Fruit fly (Drosophila melanogaster): ENCODE measurements around the gene Ssb-c31a.

Ssb-c31a gene

dm6 chr2L:8211070-8211469, at the start of gene Ssb-c31a (continued):
- TF ChIP-seq Dbx (GFP tag; IDR thresholded peaks at IDR 0.05) (peak; percentile 63), CG6254 (GFP tag; optimal IDR thresholded peaks at IDR 0.05) (no peak), pho (GFP tag; optimal IDR thresholded peaks at IDR 0.05) (peak; percentile 62), Hr39 (optimal IDR thresholded peaks at IDR 0.05) (no peak), Dref (GFP tag; IDR thresholded peaks at IDR 0.05) (peak; percentile 62), cwo (GFP tag; optimal IDR thresholded peaks at IDR 0.05) (peak; percentile 20), Camta (GFP tag; optimal IDR thresholded peaks at IDR 0.05) (peak; percentile 26), HLH4C (GFP tag; IDR thresholded peaks at IDR 0.05; ENCODE audit: partially characterized antibody) (peak; percentile 69), Med (GFP tag) (peak; percentile 89), grn (GFP tag; optimal IDR thresholded peaks at IDR 0.05) (no peak), sens-2 (GFP tag; IDR thresholded peaks at IDR 0.05) (no peak), CG10366 (GFP tag; IDR thresholded peaks at IDR 0.05) (peak; percentile 30; the same call in 1 of the 2 replicates), mam (GFP tag; optimal IDR thresholded peaks at IDR 0.05) (peak; percentile 69), dpn (GFP tag; optimal IDR thresholded peaks at IDR 0.05) (peak; percentile 48 to 57), Atf-2 (GFP tag; optimal IDR thresholded peaks at IDR 0.05) (peak; percentile 51), CG7372 (GFP tag; IDR thresholded peaks at IDR 0.05) (0 out of 2 replicates have a peak, but pooled peaks have one; percentile 9), D19A (tag; optimal IDR thresholded peaks at IDR 0.05) (no peak), gro (GFP tag; optimal IDR thresholded peaks at IDR 0.05) (peak; percentile 64), nerfin-2 (GFP tag; IDR thresholded peaks at IDR 0.05; ENCODE audit: partially characterized antibody) (no peak), prd (optimal IDR thresholded peaks at IDR 0.05) (no peak), prd (GFP tag; IDR thresholded peaks at IDR 0.05) (peak; percentile 31; the same call in 1 of the 3 replicates), CG9437 (GFP tag; optimal IDR thresholded peaks at IDR 0.05) (peak; percentile 53), ash1 (GFP tag; optimal IDR thresholded peaks at IDR 0.05) (no peak), CG6765 (GFP tag; optimal IDR thresholded peaks at IDR 0.05) (no peak), Dek (tag; optimal IDR thresholded peaks at IDR 0.05) (no peak), cg (GFP tag; optimal IDR thresholded peaks at IDR 0.05) (peak; percentile 9), CG10209 (GFP tag; optimal IDR thresholded peaks at IDR 0.05) (peak; percentile 40), schlank (tag; optimal IDR thresholded peaks at IDR 0.05) (no peak), btn (GFP tag; optimal IDR thresholded peaks at IDR 0.05) (no peak), Sox100B (GFP tag; optimal IDR thresholded peaks at IDR 0.05) (peak; percentile 43), CG2889 (GFP tag; IDR thresholded peaks at IDR 0.05) (no peak), ase (GFP tag; IDR thresholded peaks at IDR 0.05) (no peak), ranshi (GFP tag; IDR thresholded peaks at IDR 0.05) (0 out of 2 replicates have a peak, but pooled peaks have one; percentile 24), CG18764 (GFP tag; optimal IDR thresholded peaks at IDR 0.05) (peak; percentile 60), Xrp1 (GFP tag; IDR thresholded peaks at IDR 0.05) (peak; percentile 57), Scr (GFP tag; IDR thresholded peaks at IDR 0.05; ENCODE audit: partially characterized antibody) (peak; percentile 86), CG17829 (tag; optimal IDR thresholded peaks at IDR 0.05) (peak; percentile 56), HmgD (GFP tag; optimal IDR thresholded peaks at IDR 0.05) (no peak), h (optimal IDR thresholded peaks at IDR 0.05) (no peak), CG12659 (GFP tag; optimal IDR thresholded peaks at IDR 0.05) (peak; percentile 73), abd-A (tag; optimal IDR thresholded peaks at IDR 0.05) (no peak), Hmr (GFP tag; optimal IDR thresholded peaks at IDR 0.05) (peak; percentile 65), CG10274 (GFP tag; optimal IDR thresholded peaks at IDR 0.05) (no peak), pb (GFP tag; optimal IDR thresholded peaks at IDR 0.05) (no peak), CG9932 (GFP tag; IDR thresholded peaks at IDR 0.05) (peak; percentile 81), CG8388 (GFP tag; optimal IDR thresholded peaks at IDR 0.05) (peak; percentile 22), row (GFP tag; IDR thresholded peaks at IDR 0.05) (peak; percentile 85), z (GFP tag; IDR thresholded peaks at IDR 0.05) (no peak), Sin3A (optimal IDR thresholded peaks at IDR 0.05) (peak; percentile 76), CG12219 (GFP tag; optimal IDR thresholded peaks at IDR 0.05) (no peak), Hr78 (GFP tag; optimal IDR thresholded peaks at IDR 0.05) (no peak), Trl (optimal IDR thresholded peaks at IDR 0.05) (no peak), Trl (GFP tag; optimal IDR thresholded peaks at IDR 0.05) (peak; percentile 63)

Measured in whole organism, embryonic.